Worm (Caenorhabditis elegans) whole organism, young adult: Measurements from ENCODE around the gene C29F3.7.

ENCODE experiments used
- Y79H2A.3 ChIP-seq: fragments of 200-800 bp; sonication (Bioruptor generic); conservative IDR thresholded peaks from 2 replicates; pipeline ENCODE4 v1.3.6; 2022; ENCODE audit warnings: missing genetic modification reagents, missing genetic modification characterization, missing compliant biosample characterization
- hrde-1 ChIP-seq: sonication (generic microtip); optimal IDR thresholded peaks from 2 replicates; lab custom pipeline; 2016; ENCODE audit warnings: missing genetic modification characterization, mild to moderate bottlenecking, missing compliant biosample characterization, moderate library complexity, missing genotype, missing genetic modification reagents, borderline replicate concordance
- sdz-38 ChIP-seq: sonication (generic microtip); optimal IDR thresholded peaks from 2 replicates; lab custom pipeline; 2016; ENCODE audit warnings: missing genotype, missing genetic modification characterization, missing compliant biosample characterization
- snpc-4 ChIP-seq, 5 experiments: fragments of 150-350 bp in 1 of 5; sonication (generic microtip) in 4 of 5; optimal IDR thresholded peaks; 2 replicates each; lab custom pipeline; 2014 to 2018; ENCODE audit warnings: missing genetic modification characterization in 5 of 5, missing biosample characterization in 3 of 5, antibody characterized with exemption in 2 of 5, mild to moderate bottlenecking in 2 of 5, missing compliant biosample characterization in 2 of 5, missing genotype in 2 of 5, moderate library complexity in 2 of 5, missing genetic modification reagents in 1 of 5

- TF ChIP-seq snpc-4 (GFP tag; optimal IDR thresholded peaks at IDR 0.05; lab: Kevin White, UChicago), result no peak
- no peak for TF ChIP-seq snpc-4 (tag; optimal IDR thresholded peaks at IDR 0.05; lab: Kevin White, UChicago)
- TF ChIP-seq hrde-1 (tag; lab: Kevin White, UChicago), result no peak
- TF ChIP-seq Y79H2A.3, result no peak
- TF ChIP-seq sdz-38 (tag; lab: Kevin White, UChicago), result no peak
These were observed 44.0 kb downstream of the C29F3.7 start, which contains the start of gene fbxa-199 for ce11 chrV:15398728-15399127.
